Fruit fly (Drosophila melanogaster) whole organism, prepupa: ENCODE measurements around the gene CG7453.

Experiments used
- Blimp-1 ChIP-seq: fragments of 200-800 bp; sonication (Bioruptor generic); optimal IDR thresholded peaks from 3 replicates; lab custom pipeline; 2017; ENCODE audit warnings: missing biosample characterization, missing genetic modification characterization, mild to moderate bottlenecking, moderate library complexity, missing genetic modification reagents
- CG11762 ChIP-seq: fragments of 200-800 bp; sonication (Bioruptor generic); optimal IDR thresholded peaks from 3 replicates; lab custom pipeline; 2016; ENCODE audit warnings: missing biosample characterization, missing genetic modification characterization; ENCODE audit not compliant: insufficient read depth
- CG11902 ChIP-seq: fragments of 200-800 bp; sonication (Bioruptor generic); optimal IDR thresholded peaks from 3 replicates; lab custom pipeline; 2016; ENCODE audit warnings: missing biosample characterization, missing genetic modification characterization
- CG15336 ChIP-seq: fragments of 200-800 bp; sonication (Bioruptor generic); IDR thresholded peaks from 2 replicates; pipeline ENCODE4 v1.3.6; 2022; ENCODE audit warnings: missing biosample characterization, missing genetic modification characterization
- CG1621 ChIP-seq: fragments of 200-800 bp; sonication (Bioruptor generic); optimal IDR thresholded peaks from 3 replicates; lab custom pipeline; 2018; ENCODE audit warnings: missing biosample characterization, mild to moderate bottlenecking, missing genetic modification characterization
- CG16779 ChIP-seq: fragments of 200-800 bp; sonication (Bioruptor generic); optimal IDR thresholded peaks from 3 replicates; lab custom pipeline; 2017; ENCODE audit warnings: missing biosample characterization, mild to moderate bottlenecking, missing genetic modification characterization
- CG31627 ChIP-seq: fragments of 200-800 bp; sonication (Bioruptor generic); optimal IDR thresholded peaks from 3 replicates; lab custom pipeline; 2016; ENCODE audit warnings: missing biosample characterization, missing genetic modification characterization
- CG34406 ChIP-seq: fragments of 200-800 bp; sonication (Bioruptor generic); optimal IDR thresholded peaks from 3 replicates; lab custom pipeline; 2016; ENCODE audit warnings: missing biosample characterization, missing genetic modification characterization
- CG3919 ChIP-seq: fragments of 200-800 bp; sonication (Bioruptor generic); optimal IDR thresholded peaks from 3 replicates; lab custom pipeline; 2016; ENCODE audit warnings: missing biosample characterization, missing genetic modification characterization
- CG6276 ChIP-seq: fragments of 200-800 bp; sonication (Bioruptor generic); optimal IDR thresholded peaks from 2 replicates; lab custom pipeline; 2017; ENCODE audit warnings: missing biosample characterization, mild to moderate bottlenecking, missing genetic modification characterization
- CG6854 ChIP-seq: fragments of 200-800 bp; sonication (Bioruptor generic); optimal IDR thresholded peaks from 2 replicates; lab custom pipeline; 2017; ENCODE audit warnings: missing biosample characterization, mild to moderate bottlenecking, missing genetic modification characterization
- CG7368 ChIP-seq: fragments of 200-800 bp; sonication (Bioruptor generic); optimal IDR thresholded peaks from 3 replicates; lab custom pipeline; 2016; ENCODE audit warnings: missing biosample characterization, missing genetic modification characterization
- CG8119 ChIP-seq: fragments of 200-800 bp; sonication (Bioruptor generic); IDR thresholded peaks from 3 replicates; pipeline ENCODE4 v1.3.6; 2022; ENCODE audit warnings: missing biosample characterization, missing genetic modification characterization
- CG9139 ChIP-seq: fragments of 200-800 bp; sonication (Bioruptor generic); optimal IDR thresholded peaks from 3 replicates; lab custom pipeline; 2017; ENCODE audit warnings: missing biosample characterization, mild to moderate bottlenecking, missing genetic modification characterization
- Eip75B ChIP-seq: fragments of 200-800 bp; sonication (Bioruptor generic); optimal IDR thresholded peaks from 3 replicates; lab custom pipeline; 2016; ENCODE audit warnings: missing biosample characterization, missing genetic modification characterization
- Eip78C ChIP-seq: fragments of 200-800 bp; sonication (Bioruptor generic); peaks from one replicate; lab custom pipeline; 2016; ENCODE audit warnings: missing biosample characterization, missing genetic modification characterization
- Ets21C ChIP-seq: fragments of 200-800 bp; sonication (Bioruptor generic); optimal IDR thresholded peaks from 3 replicates; lab custom pipeline; 2016; ENCODE audit warnings: missing biosample characterization, missing genetic modification characterization
- Ets96B ChIP-seq: fragments of 200-800 bp; optimal IDR thresholded peaks from 2 replicates; lab custom pipeline; 2019; ENCODE audit warnings: missing biosample characterization, mild to moderate bottlenecking, missing genetic modification characterization, moderate library complexity
- Gug ChIP-seq: fragments of 200-800 bp; sonication (Bioruptor generic); IDR thresholded peaks from 2 replicates; pipeline ENCODE4 v1.3.6; 2022; ENCODE audit warnings: missing biosample characterization, missing genetic modification characterization
- Hr38 ChIP-seq: sonication (Bioruptor generic); optimal IDR thresholded peaks from 2 replicates; lab custom pipeline; 2016; ENCODE audit warnings: missing biosample characterization, missing genetic modification characterization
- Met ChIP-seq: fragments of 200-800 bp; sonication (Bioruptor generic); optimal IDR thresholded peaks from 3 replicates; lab custom pipeline; 2016; ENCODE audit warnings: missing biosample characterization, missing genetic modification characterization
- OdsH ChIP-seq: fragments of 200-800 bp; sonication (Bioruptor generic); optimal IDR thresholded peaks from 3 replicates; lab custom pipeline; 2016; ENCODE audit warnings: missing biosample characterization, missing genetic modification characterization
- Sox102F ChIP-seq: fragments of 200-800 bp; sonication (Bioruptor generic); optimal IDR thresholded peaks from 2 replicates; lab custom pipeline; 2016; ENCODE audit warnings: missing biosample characterization, mild to moderate bottlenecking, missing genetic modification characterization
- Sox14 ChIP-seq: fragments of 200-800 bp; sonication (Bioruptor generic); optimal IDR thresholded peaks from 3 replicates; lab custom pipeline; 2016; ENCODE audit warnings: missing biosample characterization, missing genetic modification characterization
- acj6 ChIP-seq: fragments of 200-800 bp; sonication (Bioruptor generic); optimal IDR thresholded peaks from 3 replicates; lab custom pipeline; 2016; ENCODE audit warnings: missing biosample characterization, missing genetic modification characterization
- cyc ChIP-seq: fragments of 200-800 bp; sonication (Bioruptor generic); optimal IDR thresholded peaks from 3 replicates; lab custom pipeline; 2016; ENCODE audit warnings: missing biosample characterization, missing genetic modification characterization
- dac ChIP-seq: fragments of 200-800 bp; sonication (Bioruptor generic); optimal IDR thresholded peaks from 2 replicates; lab custom pipeline; 2017; ENCODE audit warnings: missing biosample characterization, mild to moderate bottlenecking, missing genetic modification characterization
- dsx ChIP-seq: fragments of 200-800 bp; optimal IDR thresholded peaks from 3 replicates; lab custom pipeline; 2019; ENCODE audit warnings: missing biosample characterization, mild to moderate bottlenecking, missing genetic modification characterization, moderate library complexity; ENCODE audit not compliant: poor library complexity, severe bottlenecking
- eg ChIP-seq: fragments of 200-800 bp; sonication (Bioruptor generic); IDR thresholded peaks from 3 replicates; pipeline ENCODE4 v1.3.6; 2022; ENCODE audit warnings: missing biosample characterization, missing genetic modification characterization
- esn ChIP-seq: fragments of 200-800 bp; sonication (Bioruptor generic); optimal IDR thresholded peaks from 2 replicates; lab custom pipeline; 2016; ENCODE audit warnings: missing biosample characterization, mild to moderate bottlenecking, missing genetic modification characterization, moderate library complexity
- fd85E ChIP-seq: fragments of 200-800 bp; sonication (Bioruptor generic); optimal IDR thresholded peaks from 3 replicates; lab custom pipeline; 2016; ENCODE audit warnings: missing biosample characterization, missing genetic modification characterization
- fkh ChIP-seq: fragments of 200-800 bp; sonication (Bioruptor generic); optimal IDR thresholded peaks from 3 replicates; lab custom pipeline; 2017; ENCODE audit warnings: missing biosample characterization, mild to moderate bottlenecking, missing genetic modification characterization, moderate library complexity
- lz ChIP-seq: fragments of 200-800 bp; sonication (Bioruptor generic); optimal IDR thresholded peaks from 3 replicates; lab custom pipeline; 2016; ENCODE audit warnings: missing biosample characterization, missing genetic modification characterization
- salr ChIP-seq, 2 experiments: fragments of 200-800 bp; sonication (Bioruptor generic); optimal IDR thresholded peaks; 3 replicates each; lab custom pipeline; 2016 to 2018; ENCODE audit warnings: missing biosample characterization in 2 of 2, missing genetic modification characterization in 2 of 2, mild to moderate bottlenecking in 1 of 2
- spab ChIP-seq: fragments of 200-800 bp; sonication (Bioruptor generic); optimal IDR thresholded peaks from 2 replicates; lab custom pipeline; 2017; ENCODE audit warnings: missing biosample characterization, mild to moderate bottlenecking, missing genetic modification characterization, missing genetic modification reagents
- ss ChIP-seq, 2 experiments: fragments of 200-800 bp; sonication (Bioruptor generic); optimal IDR thresholded peaks; 2 replicates in 1 of 2; 3 replicates in 1 of 2; lab custom pipeline; 2017 to 2018; ENCODE audit warnings: mild to moderate bottlenecking in 2 of 2, missing biosample characterization in 2 of 2, missing genetic modification characterization in 2 of 2, moderate library complexity in 1 of 2
- svp ChIP-seq: fragments of 200-800 bp; sonication (Bioruptor generic); peaks from one replicate; lab custom pipeline; 2016; ENCODE audit warnings: missing biosample characterization, missing genetic modification characterization
- topi ChIP-seq: fragments of 200-800 bp; sonication (Bioruptor generic); optimal IDR thresholded peaks from 3 replicates; lab custom pipeline; 2016; ENCODE audit warnings: missing biosample characterization, missing genetic modification characterization
- vri ChIP-seq: fragments of 200-800 bp; sonication (Bioruptor generic); optimal IDR thresholded peaks from 3 replicates; lab custom pipeline; 2016; ENCODE audit warnings: missing biosample characterization, mild to moderate bottlenecking, missing genetic modification characterization

The CG7453 gene

DNA sequence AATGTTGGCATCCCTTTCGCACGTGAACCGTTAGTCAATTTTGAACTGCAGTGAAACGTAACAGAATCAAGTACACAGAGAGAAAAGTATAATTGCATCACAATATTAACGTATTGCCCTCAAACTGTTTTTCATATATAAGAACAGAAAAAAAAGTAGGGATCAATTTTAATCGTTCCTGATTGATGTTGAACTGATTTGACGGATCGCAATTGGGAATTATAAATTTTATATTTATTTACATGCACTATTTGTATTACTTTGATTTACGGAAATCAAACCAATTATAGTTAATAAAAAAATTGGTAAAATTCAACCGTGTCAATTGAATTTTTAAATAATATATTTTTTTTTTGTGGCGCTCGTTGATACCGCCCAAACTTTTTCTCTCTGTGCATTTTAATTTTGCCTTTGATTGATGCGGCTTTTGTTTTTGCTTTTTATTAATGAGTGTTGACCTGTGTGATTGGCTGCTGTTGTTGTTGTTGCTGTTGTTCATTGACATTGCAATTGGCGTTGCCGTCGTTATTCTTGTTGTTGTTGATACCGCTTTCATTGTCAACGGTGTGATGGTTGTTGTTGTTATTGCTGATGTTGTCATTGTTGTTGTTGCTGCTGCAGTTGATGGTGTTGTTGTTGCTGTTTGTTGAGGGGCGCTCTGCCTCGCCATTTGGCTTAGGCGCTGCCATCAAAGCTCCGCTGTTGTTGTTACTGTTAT, 27.2 kb upstream of the CG7453 start (continued):
- no peak for TF ChIP-seq fkh (GFP tag; lab: Kevin White, UChicago)
- TF ChIP-seq acj6 = peak; percentile 79
- peak; percentile 80 for TF ChIP-seq CG34406 (GFP tag; lab: Kevin White, UChicago)
- TF ChIP-seq lz (GFP tag; lab: Kevin White, UChicago) = peak; percentile 79
- TF ChIP-seq esn (GFP tag; lab: Kevin White, UChicago) = peak; percentile 84
- peak; percentile 48 for TF ChIP-seq spab (GFP tag; lab: Kevin White, UChicago)
- peak; percentile 62 for TF ChIP-seq CG6276 (GFP tag; lab: Kevin White, UChicago)
- no peak for TF ChIP-seq CG16779 (tag; lab: Kevin White, UChicago)
- no peak for TF ChIP-seq dsx (GFP tag; lab: Kevin White, UChicago)
- peak in 1 of 2 experiments; percentile 62 for TF ChIP-seq salr (GFP tag; optimal IDR thresholded peaks at IDR 0.05; lab: Kevin White, UChicago)
- no peak for TF ChIP-seq CG9139 (GFP tag; lab: Kevin White, UChicago)
- peak; percentile 84 for TF ChIP-seq OdsH (GFP tag; lab: Kevin White, UChicago)
- no peak for TF ChIP-seq fd85E
- TF ChIP-seq Ets21C (GFP tag; lab: Kevin White, UChicago) = peak; percentile 55
- TF ChIP-seq cyc (GFP tag; lab: Kevin White, UChicago) = peak; percentile 62
- peak; percentile 77 for TF ChIP-seq CG8119
- peak; percentile 39 for TF ChIP-seq CG1621
- TF ChIP-seq CG31627 (GFP tag; lab: Kevin White, UChicago) = peak; percentile 77
- peak; percentile 58 for TF ChIP-seq CG11762 (GFP tag; lab: Kevin White, UChicago)
- peak; percentile 86 for TF ChIP-seq topi (GFP tag; lab: Kevin White, UChicago)
- TF ChIP-seq Met (GFP tag; lab: Kevin White, UChicago) = peak; percentile 83
- peak; percentile 77 for TF ChIP-seq CG15336 (GFP tag; lab: Robert Waterston, UW)
- TF ChIP-seq Blimp-1 = peak; percentile 16
- TF ChIP-seq CG6854 (GFP tag; lab: Kevin White, UChicago) = no peak
- TF ChIP-seq Ets96B = peak; percentile 44

- no peak for TF ChIP-seq salr (GFP tag; optimal IDR thresholded peaks at IDR 0.05; lab: Kevin White, UChicago)
- TF ChIP-seq fkh (GFP tag; lab: Kevin White, UChicago) = peak; percentile 54
- TF ChIP-seq vri = peak; percentile 43
- peak; percentile 49 for TF ChIP-seq CG6854 (GFP tag; lab: Kevin White, UChicago)
- TF ChIP-seq svp (GFP tag; lab: Kevin White, UChicago) = peak; percentile 94
- TF ChIP-seq Blimp-1 = peak; percentile 26
- TF ChIP-seq CG11902 = no peak
- TF ChIP-seq Sox102F (GFP tag; lab: Kevin White, UChicago) = peak; percentile 50
- peak; percentile 48; the same call in 2 of the 3 replicates for TF ChIP-seq CG8119
- TF ChIP-seq CG16779 (tag; lab: Kevin White, UChicago) = peak; percentile 52
- no peak for TF ChIP-seq Met (GFP tag; lab: Kevin White, UChicago)
- no peak for TF ChIP-seq Hr38 (GFP tag; lab: Kevin White, UChicago)
- no peak for TF ChIP-seq cyc (GFP tag; lab: Kevin White, UChicago)
- peak; percentile 47; the same call in 1 of the 2 replicates for TF ChIP-seq Gug
- peak; percentile 9 for TF ChIP-seq Sox14
- TF ChIP-seq Eip78C (GFP tag; lab: Kevin White, UChicago) = peak; percentile 34
- TF ChIP-seq CG15336 (GFP tag; lab: Robert Waterston, UW) = peak; percentile 53; the same call in 1 of the 2 replicates
- peak; percentile 20 for TF ChIP-seq CG7368 (GFP tag; lab: Kevin White, UChicago)
- peak; percentile 16 for TF ChIP-seq CG9139 (GFP tag; lab: Kevin White, UChicago)
- TF ChIP-seq ss (GFP tag; optimal IDR thresholded peaks at IDR 0.05; lab: Kevin White, UChicago) = peak; percentile 29 to 50
- TF ChIP-seq CG34406 (GFP tag; lab: Kevin White, UChicago) = no peak
- peak; percentile 41 for TF ChIP-seq CG6276 (GFP tag; lab: Kevin White, UChicago)
- no peak for TF ChIP-seq CG11762 (GFP tag; lab: Kevin White, UChicago)
- TF ChIP-seq dsx (GFP tag; lab: Kevin White, UChicago) = peak; percentile 40
- 0 out of 3 replicates have a peak, but pooled peaks have one; percentile 5 for TF ChIP-seq eg (GFP tag; lab: Robert Waterston, UW)
- TF ChIP-seq dac (GFP tag; lab: Kevin White, UChicago) = no peak
- no peak for TF ChIP-seq spab (GFP tag; lab: Kevin White, UChicago)
- TF ChIP-seq CG3919 (GFP tag; lab: Kevin White, UChicago) = peak; percentile 2
- TF ChIP-seq lz (GFP tag; lab: Kevin White, UChicago) = no peak
- peak; percentile 62 for TF ChIP-seq Eip75B (GFP tag; lab: Kevin White, UChicago)
- TF ChIP-seq, all 60 proteins: peak for 20
Observed at dm6 chrX:19153288-19154130, 26.5 kb upstream of the CG7453 start.
